Fruit fly (Drosophila melanogaster) whole organism, prepupa: Measurements from ENCODE around the gene CG33346.

Source experiments
- Blimp-1 ChIP-seq: fragments of 200-800 bp; sonication (Bioruptor generic); optimal IDR thresholded peaks from 3 replicates; lab custom pipeline; 2017; ENCODE audit warnings: missing biosample characterization, missing genetic modification characterization, mild to moderate bottlenecking, moderate library complexity, missing genetic modification reagents
- CG10631 ChIP-seq: fragments of 200-800 bp; sonication (Bioruptor generic); optimal IDR thresholded peaks from 2 replicates; lab custom pipeline; 2016; ENCODE audit warnings: missing biosample characterization, missing genetic modification characterization
- CG10669 ChIP-seq: fragments of 200-800 bp; sonication (Bioruptor generic); optimal IDR thresholded peaks from 3 replicates; lab custom pipeline; 2018; ENCODE audit warnings: missing biosample characterization, mild to moderate bottlenecking, missing genetic modification characterization, moderate library complexity
- CG11294 ChIP-seq: fragments of 200-800 bp; sonication (Bioruptor generic); IDR thresholded peaks from 2 replicates; pipeline ENCODE4 v1.3.6; 2022; ENCODE audit warnings: missing biosample characterization, missing genetic modification characterization
- CG11762 ChIP-seq: fragments of 200-800 bp; sonication (Bioruptor generic); optimal IDR thresholded peaks from 3 replicates; lab custom pipeline; 2016; ENCODE audit warnings: missing biosample characterization, missing genetic modification characterization; ENCODE audit not compliant: insufficient read depth
- CG11902 ChIP-seq: fragments of 200-800 bp; sonication (Bioruptor generic); optimal IDR thresholded peaks from 3 replicates; lab custom pipeline; 2016; ENCODE audit warnings: missing biosample characterization, missing genetic modification characterization
- CG15336 ChIP-seq: fragments of 200-800 bp; sonication (Bioruptor generic); IDR thresholded peaks from 2 replicates; pipeline ENCODE4 v1.3.6; 2022; ENCODE audit warnings: missing biosample characterization, missing genetic modification characterization
- CG1621 ChIP-seq: fragments of 200-800 bp; sonication (Bioruptor generic); optimal IDR thresholded peaks from 3 replicates; lab custom pipeline; 2018; ENCODE audit warnings: missing biosample characterization, mild to moderate bottlenecking, missing genetic modification characterization
- CG16779 ChIP-seq: fragments of 200-800 bp; sonication (Bioruptor generic); optimal IDR thresholded peaks from 3 replicates; lab custom pipeline; 2017; ENCODE audit warnings: missing biosample characterization, mild to moderate bottlenecking, missing genetic modification characterization
- CG3032 ChIP-seq: fragments of 200-800 bp; optimal IDR thresholded peaks from 2 replicates; lab custom pipeline; 2019; ENCODE audit warnings: missing biosample characterization, mild to moderate bottlenecking, missing genetic modification characterization, moderate library complexity
- CG31627 ChIP-seq: fragments of 200-800 bp; sonication (Bioruptor generic); optimal IDR thresholded peaks from 3 replicates; lab custom pipeline; 2016; ENCODE audit warnings: missing biosample characterization, missing genetic modification characterization
- CG3919 ChIP-seq: fragments of 200-800 bp; sonication (Bioruptor generic); optimal IDR thresholded peaks from 3 replicates; lab custom pipeline; 2016; ENCODE audit warnings: missing biosample characterization, missing genetic modification characterization
- CG6163 ChIP-seq: fragments of 200-800 bp; sonication (Bioruptor generic); IDR thresholded peaks from 3 replicates; pipeline ENCODE4 v1.3.6; 2022; ENCODE audit warnings: missing biosample characterization, missing genetic modification characterization
- CG6276 ChIP-seq: fragments of 200-800 bp; sonication (Bioruptor generic); optimal IDR thresholded peaks from 2 replicates; lab custom pipeline; 2017; ENCODE audit warnings: missing biosample characterization, mild to moderate bottlenecking, missing genetic modification characterization
- CG6792 ChIP-seq: fragments of 200-800 bp; sonication (Bioruptor generic); optimal IDR thresholded peaks from 3 replicates; lab custom pipeline; 2016; ENCODE audit warnings: missing biosample characterization, missing genetic modification characterization
- CG6808 ChIP-seq: fragments of 200-800 bp; sonication (Bioruptor generic); optimal IDR thresholded peaks from 3 replicates; lab custom pipeline; 2017; ENCODE audit warnings: missing biosample characterization, missing genetic modification characterization, mild to moderate bottlenecking, moderate library complexity, missing genetic modification reagents
- CG6854 ChIP-seq: fragments of 200-800 bp; sonication (Bioruptor generic); optimal IDR thresholded peaks from 2 replicates; lab custom pipeline; 2017; ENCODE audit warnings: missing biosample characterization, mild to moderate bottlenecking, missing genetic modification characterization
- CG7368 ChIP-seq: fragments of 200-800 bp; sonication (Bioruptor generic); optimal IDR thresholded peaks from 3 replicates; lab custom pipeline; 2016; ENCODE audit warnings: missing biosample characterization, missing genetic modification characterization
- CG8119 ChIP-seq: fragments of 200-800 bp; sonication (Bioruptor generic); IDR thresholded peaks from 3 replicates; pipeline ENCODE4 v1.3.6; 2022; ENCODE audit warnings: missing biosample characterization, missing genetic modification characterization
- CG8319 ChIP-seq: fragments of 200-800 bp; sonication (Bioruptor generic); optimal IDR thresholded peaks from 3 replicates; lab custom pipeline; 2016; ENCODE audit warnings: missing biosample characterization, missing genetic modification characterization
- CG9139 ChIP-seq: fragments of 200-800 bp; sonication (Bioruptor generic); optimal IDR thresholded peaks from 3 replicates; lab custom pipeline; 2017; ENCODE audit warnings: missing biosample characterization, mild to moderate bottlenecking, missing genetic modification characterization
- Eip75B ChIP-seq: fragments of 200-800 bp; sonication (Bioruptor generic); optimal IDR thresholded peaks from 3 replicates; lab custom pipeline; 2016; ENCODE audit warnings: missing biosample characterization, missing genetic modification characterization
- Eip78C ChIP-seq: fragments of 200-800 bp; sonication (Bioruptor generic); peaks from one replicate; lab custom pipeline; 2016; ENCODE audit warnings: missing biosample characterization, missing genetic modification characterization
- Eip93F ChIP-seq: fragments of 200-800 bp; sonication (Bioruptor generic); optimal IDR thresholded peaks from 2 replicates; lab custom pipeline; 2016; ENCODE audit warnings: missing biosample characterization, mild to moderate bottlenecking, missing genetic modification characterization
- Ets96B ChIP-seq: fragments of 200-800 bp; optimal IDR thresholded peaks from 2 replicates; lab custom pipeline; 2019; ENCODE audit warnings: missing biosample characterization, mild to moderate bottlenecking, missing genetic modification characterization, moderate library complexity
- Hr38 ChIP-seq: sonication (Bioruptor generic); optimal IDR thresholded peaks from 2 replicates; lab custom pipeline; 2016; ENCODE audit warnings: missing biosample characterization, missing genetic modification characterization
- Hr39 ChIP-seq: fragments of 200-800 bp; sonication (Bioruptor generic); optimal IDR thresholded peaks from 2 replicates; lab custom pipeline; 2016; ENCODE audit warnings: missing biosample characterization, missing genetic modification characterization
- Hr4 ChIP-seq: fragments of 200-800 bp; sonication (Bioruptor generic); optimal IDR thresholded peaks from 3 replicates; lab custom pipeline; 2016; ENCODE audit warnings: missing biosample characterization, missing genetic modification characterization
- Lpt ChIP-seq: fragments of 200-800 bp; sonication (Bioruptor generic); optimal IDR thresholded peaks from 3 replicates; lab custom pipeline; 2016; ENCODE audit warnings: missing biosample characterization, missing genetic modification characterization
- Met ChIP-seq: fragments of 200-800 bp; sonication (Bioruptor generic); optimal IDR thresholded peaks from 3 replicates; lab custom pipeline; 2016; ENCODE audit warnings: missing biosample characterization, missing genetic modification characterization
- OdsH ChIP-seq: fragments of 200-800 bp; sonication (Bioruptor generic); optimal IDR thresholded peaks from 3 replicates; lab custom pipeline; 2016; ENCODE audit warnings: missing biosample characterization, missing genetic modification characterization
- Smox ChIP-seq: fragments of 200-800 bp; sonication (Bioruptor generic); optimal IDR thresholded peaks from 3 replicates; lab custom pipeline; 2016; ENCODE audit warnings: missing biosample characterization, missing genetic modification characterization
- Sox102F ChIP-seq: fragments of 200-800 bp; sonication (Bioruptor generic); optimal IDR thresholded peaks from 2 replicates; lab custom pipeline; 2016; ENCODE audit warnings: missing biosample characterization, mild to moderate bottlenecking, missing genetic modification characterization
- Sox15 ChIP-seq: fragments of 200-800 bp; sonication (Bioruptor generic); optimal IDR thresholded peaks from 3 replicates; lab custom pipeline; 2016; ENCODE audit warnings: missing biosample characterization, missing genetic modification characterization
- achi ChIP-seq: fragments of 200-800 bp; sonication (Bioruptor generic); optimal IDR thresholded peaks from 3 replicates; lab custom pipeline; 2016; ENCODE audit warnings: missing biosample characterization, missing genetic modification characterization
- cyc ChIP-seq: fragments of 200-800 bp; sonication (Bioruptor generic); optimal IDR thresholded peaks from 3 replicates; lab custom pipeline; 2016; ENCODE audit warnings: missing biosample characterization, missing genetic modification characterization
- dac ChIP-seq: fragments of 200-800 bp; sonication (Bioruptor generic); optimal IDR thresholded peaks from 2 replicates; lab custom pipeline; 2017; ENCODE audit warnings: missing biosample characterization, mild to moderate bottlenecking, missing genetic modification characterization
- esn ChIP-seq: fragments of 200-800 bp; sonication (Bioruptor generic); optimal IDR thresholded peaks from 2 replicates; lab custom pipeline; 2016; ENCODE audit warnings: missing biosample characterization, mild to moderate bottlenecking, missing genetic modification characterization, moderate library complexity
- fd59A ChIP-seq: fragments of 200-800 bp; sonication (Bioruptor generic); optimal IDR thresholded peaks from 2 replicates; lab custom pipeline; 2017; ENCODE audit warnings: missing biosample characterization, mild to moderate bottlenecking, missing genetic modification characterization, missing genetic modification reagents
- fd85E ChIP-seq: fragments of 200-800 bp; sonication (Bioruptor generic); optimal IDR thresholded peaks from 3 replicates; lab custom pipeline; 2016; ENCODE audit warnings: missing biosample characterization, missing genetic modification characterization
- lz ChIP-seq: fragments of 200-800 bp; sonication (Bioruptor generic); optimal IDR thresholded peaks from 3 replicates; lab custom pipeline; 2016; ENCODE audit warnings: missing biosample characterization, missing genetic modification characterization
- net ChIP-seq: fragments of 200-800 bp; sonication (Bioruptor generic); optimal IDR thresholded peaks from 3 replicates; lab custom pipeline; 2016; ENCODE audit warnings: missing biosample characterization, missing genetic modification characterization
- pdm3 ChIP-seq: fragments of 200-800 bp; sonication (Bioruptor generic); optimal IDR thresholded peaks from 3 replicates; lab custom pipeline; 2016; ENCODE audit warnings: missing biosample characterization, missing genetic modification characterization
- salr ChIP-seq, 2 experiments: fragments of 200-800 bp; sonication (Bioruptor generic); optimal IDR thresholded peaks; 3 replicates each; lab custom pipeline; 2016 to 2018; ENCODE audit warnings: missing biosample characterization in 2 of 2, missing genetic modification characterization in 2 of 2, mild to moderate bottlenecking in 1 of 2
- spab ChIP-seq: fragments of 200-800 bp; sonication (Bioruptor generic); optimal IDR thresholded peaks from 2 replicates; lab custom pipeline; 2017; ENCODE audit warnings: missing biosample characterization, mild to moderate bottlenecking, missing genetic modification characterization, missing genetic modification reagents
- svp ChIP-seq: fragments of 200-800 bp; sonication (Bioruptor generic); peaks from one replicate; lab custom pipeline; 2016; ENCODE audit warnings: missing biosample characterization, missing genetic modification characterization
- topi ChIP-seq: fragments of 200-800 bp; sonication (Bioruptor generic); optimal IDR thresholded peaks from 3 replicates; lab custom pipeline; 2016; ENCODE audit warnings: missing biosample characterization, missing genetic modification characterization

CG33346 gene

DNA sequence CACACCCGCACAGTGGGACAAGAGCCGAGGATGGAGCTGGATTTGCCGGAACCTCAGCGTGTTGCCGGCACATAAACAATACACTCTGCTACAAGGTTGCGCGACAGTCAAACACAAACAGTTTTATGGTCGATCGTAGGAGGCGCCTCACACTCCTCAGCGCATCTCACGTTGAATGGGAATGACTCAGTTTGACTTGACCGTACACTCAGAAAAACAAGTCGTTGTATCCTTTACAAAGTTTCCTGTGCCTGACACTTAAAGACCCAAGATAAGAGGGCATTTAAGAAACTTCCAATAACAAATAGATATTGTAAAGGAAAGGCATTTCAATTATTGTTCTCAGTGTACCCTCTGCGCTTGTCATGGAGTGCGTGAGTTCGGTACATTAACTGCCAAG, 37.3 kb upstream of the CG33346 start (continued):
- TF ChIP-seq CG16779 (tag; lab: Kevin White, UChicago) (no peak), Eip75B (GFP tag; lab: Kevin White, UChicago) (peak; percentile 40), CG3032 (tag; lab: Kevin White, UChicago) (no peak), Ets96B (tag; lab: Kevin White, UChicago) (peak; percentile 26), fd59A (no peak), Sox102F (GFP tag; lab: Kevin White, UChicago) (peak; percentile 5), Eip78C (GFP tag; lab: Kevin White, UChicago) (peak; percentile 77), svp (peak; percentile 54), Blimp-1 (no peak), Hr39 (GFP tag; lab: Kevin White, UChicago) (peak; percentile 26), Met (GFP tag; lab: Kevin White, UChicago) (peak; percentile 43), achi (peak; percentile 66), spab (GFP tag; lab: Kevin White, UChicago) (peak; percentile 38), Sox15 (no peak), cyc (GFP tag; lab: Kevin White, UChicago) (peak; percentile 75), lz (GFP tag; lab: Kevin White, UChicago) (peak; percentile 41), fd85E (GFP tag; lab: Kevin White, UChicago) (no peak), Hr4 (peak; percentile 57), CG6808 (GFP tag; lab: Kevin White, UChicago) (no peak), dac (GFP tag; lab: Kevin White, UChicago) (no peak), CG11762 (GFP tag; lab: Kevin White, UChicago) (peak; percentile 28), CG11902 (GFP tag; lab: Kevin White, UChicago) (peak; percentile 35), CG6792 (GFP tag; lab: Kevin White, UChicago) (peak; percentile 32), CG10669 (GFP tag; lab: Kevin White, UChicago) (peak; percentile 53), Smox (GFP tag; lab: Kevin White, UChicago) (peak; percentile 23), topi (GFP tag; lab: Kevin White, UChicago) (peak; percentile 57)

DNA sequence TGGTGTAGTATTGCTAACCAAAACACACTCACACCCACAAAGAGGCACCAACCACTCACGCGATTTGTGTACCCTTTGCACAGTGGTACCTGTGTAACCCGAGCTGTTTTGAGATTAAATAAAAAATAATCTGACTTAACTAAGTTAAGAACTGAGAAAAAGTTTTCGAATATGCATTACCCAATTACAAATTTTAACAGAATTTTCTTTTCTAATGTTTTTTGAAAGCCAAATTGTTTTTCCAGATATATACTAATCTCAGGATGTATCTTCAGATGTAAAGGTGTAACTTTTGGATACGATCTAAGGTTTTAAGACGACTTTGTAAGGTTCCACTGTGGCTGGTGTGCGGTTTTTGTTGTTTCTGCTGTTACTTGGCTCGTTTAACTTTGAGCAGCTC, 35.3 kb upstream of the CG33346 start:
- TF ChIP-seq fd59A (peak; percentile 14), CG11294 (GFP tag; lab: Robert Waterston, UW) (peak; percentile 13; the same call in 1 of the 2 replicates), CG9139 (GFP tag; lab: Kevin White, UChicago) (no peak), Sox102F (GFP tag; lab: Kevin White, UChicago) (peak; percentile 72), CG6808 (GFP tag; lab: Kevin White, UChicago) (peak; percentile 8), OdsH (GFP tag; lab: Kevin White, UChicago) (peak; percentile 81), CG8319 (GFP tag; lab: Kevin White, UChicago) (peak; percentile 53), CG3032 (tag; lab: Kevin White, UChicago) (peak; percentile 24), CG6163 (peak; percentile 38; the same call in 1 of the 3 replicates), Hr4 (peak; percentile 82), Hr39 (GFP tag; lab: Kevin White, UChicago) (peak; percentile 71), CG15336 (GFP tag; lab: Robert Waterston, UW) (peak; percentile 79), esn (GFP tag; lab: Kevin White, UChicago) (peak; percentile 87), CG3919 (GFP tag; lab: Kevin White, UChicago) (peak; percentile 72), CG6276 (GFP tag; lab: Kevin White, UChicago) (peak; percentile 64), pdm3 (GFP tag; lab: Kevin White, UChicago) (peak; percentile 77), lz (GFP tag; lab: Kevin White, UChicago) (peak; percentile 82), CG1621 (tag; lab: Kevin White, UChicago) (peak; percentile 21), Eip75B (GFP tag; lab: Kevin White, UChicago) (peak; percentile 83), CG31627 (GFP tag; lab: Kevin White, UChicago) (peak; percentile 74), Lpt (GFP tag; lab: Kevin White, UChicago) (peak; percentile 1), Eip78C (GFP tag; lab: Kevin White, UChicago) (peak; percentile 94), CG6792 (GFP tag; lab: Kevin White, UChicago) (peak; percentile 83), cyc (GFP tag; lab: Kevin White, UChicago) (peak; percentile 75), Eip93F (GFP tag; lab: Kevin White, UChicago) (no peak), topi (GFP tag; lab: Kevin White, UChicago) (peak; percentile 83), CG10631 (GFP tag; lab: Kevin White, UChicago) (peak; percentile 80), CG8119 (peak; percentile 86), net (GFP tag; lab: Kevin White, UChicago) (peak; percentile 63), Blimp-1 (peak; percentile 8), achi (peak; percentile 79), CG7368 (GFP tag; lab: Kevin White, UChicago) (peak; percentile 51), Met (GFP tag; lab: Kevin White, UChicago) (peak; percentile 80), salr (GFP tag; optimal IDR thresholded peaks at IDR 0.05; lab: Kevin White, UChicago) (peak in 1 of 2 experiments; percentile 56), CG6854 (GFP tag; lab: Kevin White, UChicago) (peak; percentile 34), Hr38 (GFP tag; lab: Kevin White, UChicago) (no peak), Ets96B (tag; lab: Kevin White, UChicago) (peak; percentile 14), fd85E (GFP tag; lab: Kevin White, UChicago) (no peak)
